Fruit fly (Drosophila melanogaster) whole organism: ENCODE measurements around the gene Pif1A.

Experiments
- CG8478 ChIP-seq: fragments of >200 bp; optimal IDR thresholded peaks from 2 replicates; lab custom pipeline; 2018; ENCODE audit warnings: inconsistent platforms
- Dll ChIP-seq: fragments of >200 bp; optimal IDR thresholded peaks from 2 replicates; lab custom pipeline; 2017
- EcR ChIP-seq, 2 experiments: fragments of >200 bp; optimal IDR thresholded peaks; 2 replicates each; lab custom pipeline; 2017; ENCODE audit warnings: missing biosample characterization in 2 of 2, missing genetic modification characterization in 2 of 2, missing genetic modification reagents in 2 of 2
- pan ChIP-seq: fragments of >200 bp; optimal IDR thresholded peaks from 2 replicates; lab custom pipeline; 2017
- psq ChIP-seq: fragments of >200 bp; optimal IDR thresholded peaks from 2 replicates; lab custom pipeline; 2017
- usp ChIP-seq: fragments of >200 bp; optimal IDR thresholded peaks from 2 replicates; lab custom pipeline; 2017; ENCODE audit warnings: missing biosample characterization, missing genetic modification characterization, mixed read lengths

Pif1A gene

DNA sequence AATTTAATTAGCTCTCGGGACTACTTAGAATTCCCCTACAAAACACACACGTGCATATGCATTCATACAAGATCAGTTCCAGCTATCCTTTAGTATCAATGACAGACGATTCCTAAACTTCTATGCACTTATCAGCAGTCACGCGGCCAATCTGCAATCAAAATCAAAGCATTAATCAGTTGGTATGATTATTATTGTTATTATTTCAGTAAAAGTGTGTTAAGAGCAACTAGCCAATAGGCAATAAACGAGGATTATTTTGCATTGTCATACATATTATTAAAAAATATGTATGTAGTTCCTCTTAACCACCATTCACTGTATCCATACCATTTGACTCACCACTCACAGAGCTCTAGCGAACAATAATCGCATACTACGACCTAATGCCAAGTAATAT lies 21.9 kb upstream of the Pif1A start:
- TF ChIP-seq EcR (GFP tag; optimal IDR thresholded peaks at IDR 0.05; lab: Kevin White, UChicago) (no peak), CG8478 (lab: Kevin White, UChicago) (no peak), usp (GFP tag; lab: Kevin White, UChicago) (no peak), Dll (lab: Kevin White, UChicago) (no peak), psq (lab: Kevin White, UChicago) (no peak), pan (lab: Kevin White, UChicago) (no peak)

DNA sequence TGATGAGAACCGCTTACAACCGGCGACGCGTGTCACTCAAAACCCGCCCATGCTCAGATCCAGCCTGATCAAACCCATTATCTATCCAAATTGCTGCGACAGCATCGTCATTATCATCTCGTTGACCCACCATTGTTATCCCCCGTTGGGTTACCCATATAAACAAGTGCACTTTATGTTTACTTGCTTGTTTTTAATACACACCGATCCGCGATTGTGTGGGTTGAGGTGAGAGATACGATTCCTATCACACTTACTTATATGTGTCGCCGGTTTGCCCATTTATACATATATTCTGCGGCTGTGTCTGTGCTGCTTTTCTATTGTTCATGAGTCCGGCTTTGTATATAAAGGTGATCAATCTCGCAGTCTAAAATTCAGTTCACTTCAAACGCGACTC lies 20.6 kb upstream of the Pif1A start, which contains the start of gene CG8369:
Gene CG8369, plus strand, starts transcription at position 386 of the 400 bp plus-strand sequence.
- TF ChIP-seq psq (lab: Kevin White, UChicago) (no peak), pan (lab: Kevin White, UChicago) (no peak), usp (GFP tag; lab: Kevin White, UChicago) (no peak), EcR (GFP tag; optimal IDR thresholded peaks at IDR 0.05; lab: Kevin White, UChicago) (no peak), Dll (lab: Kevin White, UChicago) (no peak), CG8478 (lab: Kevin White, UChicago) (no peak)

DNA sequence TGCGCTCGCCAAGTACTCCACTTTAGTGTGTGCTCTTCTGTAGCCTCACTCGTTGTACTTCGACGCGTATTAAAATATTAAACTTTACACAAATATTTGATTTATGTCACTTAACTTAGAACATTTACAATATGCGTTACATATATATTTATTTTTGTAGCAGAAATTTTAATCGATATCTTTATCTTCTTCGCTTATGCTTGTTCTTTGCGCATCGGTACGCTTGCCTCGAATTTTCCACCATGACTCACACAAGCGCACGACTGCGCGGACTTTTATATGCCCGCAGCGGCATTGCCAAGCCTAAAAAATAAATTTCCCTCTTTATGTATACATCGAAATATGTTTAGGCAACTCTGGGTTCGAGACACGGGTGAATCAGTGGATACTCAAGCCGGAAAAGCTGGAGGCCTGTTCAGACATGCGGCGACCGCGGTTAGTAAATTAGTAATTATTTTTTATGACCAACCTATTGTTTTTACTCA lies 19.5 kb upstream of the Pif1A start, which contains the start of gene aqz:
Gene aqz, minus strand, starts transcription at position 255 of the 485 bp plus-strand sequence.
- TF ChIP-seq CG8478 (lab: Kevin White, UChicago) (no peak), pan (lab: Kevin White, UChicago) (no peak), EcR (GFP tag; optimal IDR thresholded peaks at IDR 0.05; lab: Kevin White, UChicago) (no peak), usp (GFP tag; lab: Kevin White, UChicago) (no peak), psq (lab: Kevin White, UChicago) (no peak), Dll (lab: Kevin White, UChicago) (no peak)

DNA sequence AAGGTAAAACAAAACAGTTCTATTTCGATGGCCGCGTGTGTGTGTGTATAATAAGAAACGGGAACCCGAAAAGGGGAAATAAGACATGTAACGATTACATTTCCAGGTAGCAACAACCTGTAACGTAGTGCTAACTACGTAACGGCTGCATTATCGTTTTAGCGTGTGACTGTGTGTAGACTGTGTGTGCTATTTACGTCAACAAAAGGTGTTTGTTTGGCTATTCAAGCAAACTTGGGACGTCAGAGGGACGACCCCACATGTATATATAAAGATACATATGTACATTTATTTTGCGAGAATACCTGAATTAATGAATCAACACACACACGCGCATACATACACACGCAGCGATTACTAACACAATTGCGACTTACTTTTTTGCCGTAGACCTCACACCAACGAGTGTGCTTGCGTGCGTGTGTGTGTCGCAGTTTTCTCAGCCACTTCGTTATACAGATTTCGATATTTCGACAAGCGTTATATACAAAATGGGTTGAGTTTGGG lies 18.6 kb upstream of the Pif1A start:
- TF ChIP-seq EcR (GFP tag; optimal IDR thresholded peaks at IDR 0.05; lab: Kevin White, UChicago) (no peak), psq (lab: Kevin White, UChicago) (no peak), Dll (lab: Kevin White, UChicago) (no peak), usp (GFP tag; lab: Kevin White, UChicago) (no peak), CG8478 (lab: Kevin White, UChicago) (no peak), pan (lab: Kevin White, UChicago) (no peak)

DNA sequence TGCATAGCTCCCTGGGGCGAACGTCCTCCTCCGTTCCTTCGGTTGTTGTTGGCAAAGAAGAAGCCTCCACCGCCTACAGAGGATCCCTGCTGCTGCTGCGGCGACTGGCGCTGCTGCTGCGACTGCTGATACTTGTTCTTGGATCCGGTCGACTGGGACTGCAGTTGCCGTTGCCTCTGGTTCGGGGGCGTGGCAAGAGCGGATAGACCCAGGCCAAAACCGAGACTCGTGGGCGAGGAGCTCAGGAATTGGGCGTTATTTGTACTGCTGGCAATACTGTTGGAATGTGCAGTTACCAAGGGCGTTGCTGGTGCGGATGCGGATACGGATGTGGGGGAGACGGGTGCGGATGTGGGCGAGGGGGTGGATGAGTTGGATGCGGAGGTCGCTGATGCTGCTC lies 17.3 kb upstream of the Pif1A start:
- TF ChIP-seq Dll (lab: Kevin White, UChicago) (no peak), CG8478 (lab: Kevin White, UChicago) (no peak), EcR (GFP tag; optimal IDR thresholded peaks at IDR 0.05; lab: Kevin White, UChicago) (no peak), usp (GFP tag; lab: Kevin White, UChicago) (no peak), psq (lab: Kevin White, UChicago) (no peak), pan (lab: Kevin White, UChicago) (no peak)

DNA sequence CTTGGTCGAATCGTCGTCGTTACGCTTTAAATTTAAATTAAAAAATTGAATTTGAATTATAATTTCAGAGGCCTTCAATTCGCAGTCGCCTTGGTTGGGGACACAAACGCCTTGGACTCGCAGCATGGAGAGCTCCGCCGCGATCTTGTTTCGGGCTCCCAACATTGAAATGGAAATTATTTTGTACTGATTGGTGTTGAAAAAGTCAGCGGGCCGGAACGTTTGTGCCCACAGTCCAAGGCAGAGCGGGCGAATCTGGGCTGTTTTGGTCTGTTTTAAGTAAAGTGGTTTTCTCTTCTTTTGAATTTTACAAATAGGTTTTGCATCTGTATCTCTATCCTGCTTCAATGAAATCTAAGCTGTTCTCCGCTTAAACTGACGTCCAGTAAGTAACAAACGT lies 14.1 kb upstream of the Pif1A start:
- no peak for TF ChIP-seq usp (GFP tag; lab: Kevin White, UChicago)
- TF ChIP-seq pan (lab: Kevin White, UChicago), result no peak
- no peak for TF ChIP-seq CG8478 (lab: Kevin White, UChicago)
- no peak for TF ChIP-seq psq (lab: Kevin White, UChicago)
- no peak for TF ChIP-seq Dll (lab: Kevin White, UChicago)
- TF ChIP-seq EcR (GFP tag; optimal IDR thresholded peaks at IDR 0.05; lab: Kevin White, UChicago), result no peak

DNA sequence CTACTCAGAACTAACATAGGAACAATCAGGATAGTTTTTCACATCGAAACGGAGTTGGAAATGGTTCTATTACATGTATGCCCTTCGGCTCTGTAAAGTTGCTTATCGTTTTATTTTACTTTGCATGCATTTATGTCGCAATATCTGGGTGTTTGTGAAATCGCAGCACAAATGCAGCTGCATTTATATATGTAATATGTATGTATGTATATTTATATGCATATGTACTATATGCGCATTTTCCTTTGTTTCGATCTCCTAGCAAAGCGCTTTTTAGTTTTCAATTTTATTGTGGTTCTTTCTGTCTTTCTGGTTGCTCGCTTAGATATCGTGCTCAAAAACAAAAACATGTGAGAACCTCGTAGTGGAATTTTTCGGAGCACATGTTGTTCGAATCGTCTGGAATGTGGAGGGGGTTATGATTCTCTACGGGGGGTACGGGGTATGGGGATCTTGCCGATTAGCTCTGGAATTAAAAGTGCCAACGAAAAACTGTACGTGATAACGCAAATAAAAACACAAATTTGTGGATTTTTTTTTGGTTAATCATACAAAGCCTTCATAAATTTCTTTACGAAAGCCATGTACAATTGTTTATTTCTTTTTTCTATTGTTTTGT lies 13.2 kb upstream of the Pif1A start:
- TF ChIP-seq pan (lab: Kevin White, UChicago) (no peak), EcR (GFP tag; optimal IDR thresholded peaks at IDR 0.05; lab: Kevin White, UChicago) (no peak), Dll (lab: Kevin White, UChicago) (no peak), CG8478 (lab: Kevin White, UChicago) (no peak), usp (GFP tag; lab: Kevin White, UChicago) (no peak), psq (lab: Kevin White, UChicago) (no peak)

DNA sequence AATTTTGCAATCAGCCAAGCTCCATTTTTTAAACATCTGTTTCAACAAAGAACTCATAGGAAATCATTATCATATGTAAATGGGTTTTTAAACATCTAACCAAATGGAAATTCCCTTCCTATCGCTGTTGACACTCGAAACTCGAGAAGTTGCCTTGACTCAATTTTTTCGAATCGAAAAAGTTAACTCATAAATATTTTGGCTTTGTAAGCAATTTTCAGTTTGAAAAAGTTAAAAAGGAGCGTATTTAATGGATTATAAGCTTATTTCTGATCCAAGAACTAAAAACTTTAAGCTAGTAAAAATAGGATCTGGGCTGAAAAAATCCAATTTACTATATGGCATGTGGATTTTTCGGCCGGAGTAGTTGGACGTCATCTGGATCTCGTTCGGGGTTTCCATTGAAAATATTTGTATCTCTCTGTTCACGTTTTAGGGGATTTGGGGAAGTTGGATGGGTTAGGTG lies 12.2 kb upstream of the Pif1A start, which contains the start of gene CG9837:
Gene CG9837, minus strand, starts transcription at position 416 of the 466 bp plus-strand sequence.
- TF ChIP-seq Dll (lab: Kevin White, UChicago) (no peak), pan (lab: Kevin White, UChicago) (no peak), EcR (GFP tag; optimal IDR thresholded peaks at IDR 0.05; lab: Kevin White, UChicago) (no peak), usp (GFP tag; lab: Kevin White, UChicago) (no peak), psq (lab: Kevin White, UChicago) (no peak), CG8478 (lab: Kevin White, UChicago) (no peak)

DNA sequence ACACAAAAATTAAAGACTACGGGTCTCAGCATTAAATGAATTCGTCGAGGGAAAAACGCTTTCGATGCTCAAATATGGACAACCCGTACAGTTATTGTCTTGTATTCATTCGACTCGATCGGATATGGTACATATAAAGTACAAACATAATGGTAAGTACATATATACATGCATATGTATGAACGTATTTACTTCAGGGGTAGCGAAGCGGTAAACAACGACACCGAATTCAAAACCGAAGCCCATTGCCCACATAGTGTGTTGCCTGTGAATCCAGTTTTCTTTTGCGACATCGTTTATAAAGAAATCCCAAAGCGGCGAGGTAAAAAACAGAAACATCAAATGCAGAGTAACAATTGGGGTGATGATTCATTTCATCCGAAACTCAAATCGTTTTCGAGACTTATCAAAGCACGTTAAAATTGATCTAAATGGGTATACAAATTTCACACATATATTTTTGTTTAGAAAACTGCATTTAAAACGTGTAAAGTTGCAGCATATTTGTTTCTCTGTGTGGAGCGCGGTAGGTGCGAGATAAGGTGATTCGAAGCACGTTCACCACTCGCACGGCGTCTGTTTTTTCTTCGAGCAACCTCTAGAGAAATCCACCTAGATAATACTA lies 11.5 kb upstream of the Pif1A start:
- TF ChIP-seq usp (GFP tag; lab: Kevin White, UChicago) (no peak), psq (lab: Kevin White, UChicago) (no peak), pan (lab: Kevin White, UChicago) (no peak), EcR (GFP tag; optimal IDR thresholded peaks at IDR 0.05; lab: Kevin White, UChicago) (no peak), Dll (lab: Kevin White, UChicago) (no peak), CG8478 (lab: Kevin White, UChicago) (no peak)

DNA sequence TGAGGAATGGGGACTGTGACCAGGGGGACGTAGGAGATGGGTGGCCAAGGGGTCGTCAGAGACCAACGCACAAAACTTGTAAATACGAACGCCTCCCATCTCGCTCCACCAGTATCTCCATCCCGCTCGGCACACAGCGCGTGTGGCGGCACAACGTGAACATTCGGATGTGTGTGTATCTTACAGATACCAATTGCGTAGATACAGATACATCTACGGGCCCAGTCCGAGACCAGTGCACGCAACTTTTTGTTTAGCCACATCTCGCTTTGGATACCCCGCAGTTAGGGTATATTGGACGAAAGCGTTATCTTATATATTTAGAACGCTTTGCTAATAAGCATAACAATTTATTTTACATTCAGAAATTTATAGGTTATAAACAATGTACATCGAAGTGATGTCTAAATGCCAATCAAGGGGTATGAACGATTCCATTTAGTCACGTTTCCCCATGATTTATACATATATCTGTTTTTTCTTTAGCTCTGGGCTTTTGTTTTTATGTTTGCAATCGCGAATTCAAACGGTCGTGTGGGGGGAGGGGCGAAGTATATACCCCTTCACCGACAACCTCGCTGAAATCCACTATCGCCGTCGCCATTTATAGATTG lies 10.5 kb upstream of the Pif1A start:
- TF ChIP-seq pan (lab: Kevin White, UChicago) (peak; percentile 94), psq (lab: Kevin White, UChicago) (no peak), usp (GFP tag; lab: Kevin White, UChicago) (no peak), EcR (GFP tag; optimal IDR thresholded peaks at IDR 0.05; lab: Kevin White, UChicago) (peak in 1 of 2 experiments; percentile 21)
